Worm (Caenorhabditis elegans): ENCODE data around the gene dnj-10.
A peak's percentile ranks its signal among the peaks of the same experiment; 100 is the strongest.

dnj-10 gene

ce11 chrIII:8678371-8678770, 47.4 kb downstream of the dnj-10 start (continued):
- TF ChIP-seq zfp-3 (GFP tag; conservative IDR thresholded peaks at IDR 0.05) = peak; percentile 78; the same call in 1 of the 2 replicates
- no peak for TF ChIP-seq pqm-1 (tag; optimal IDR thresholded peaks at IDR 0.05)
- peak; percentile 93 for TF ChIP-seq pha-4 (GFP tag; IDR thresholded peaks at IDR 0.05)
- no peak for TF ChIP-seq pha-4 (tag; optimal IDR thresholded peaks at IDR 0.05)
- no peak for TF ChIP-seq unc-39 (tag; optimal IDR thresholded peaks at IDR 0.05)
- peak; percentile 85 for TF ChIP-seq ceh-20 (GFP tag; IDR thresholded peaks at IDR 0.05)
- TF ChIP-seq nhr-42 (GFP tag; IDR thresholded peaks at IDR 0.05) = peak; percentile 87
- TF ChIP-seq mxl-3 (GFP tag; optimal IDR thresholded peaks at IDR 0.05) = peak; percentile 62
- TF ChIP-seq saeg-2 (GFP tag; IDR thresholded peaks at IDR 0.05) = 0 out of 2 replicates have a peak, but pooled peaks have one; percentile 7
- TF ChIP-seq lsy-2 (tag; optimal IDR thresholded peaks at IDR 0.05) = peak; percentile 36 to 68
- peak; percentile 51 to 90 for TF ChIP-seq daf-16 (GFP tag; optimal IDR thresholded peaks at IDR 0.05)
- peak; percentile 53 for TF ChIP-seq daf-16 (tag; optimal IDR thresholded peaks at IDR 0.05)
- TF ChIP-seq daf-19 (GFP tag; conservative IDR thresholded peaks at IDR 0.05) = peak; percentile 72
- TF ChIP-seq jun-1 (tag; optimal IDR thresholded peaks at IDR 0.05) = no peak
- TF ChIP-seq nhr-237 (tag; optimal IDR thresholded peaks at IDR 0.05) = no peak
- peak in 1 of 2 experiments; percentile 93 for TF ChIP-seq unc-62 (GFP tag; optimal IDR thresholded peaks at IDR 0.05 in 1 of 2)
- no peak for TF ChIP-seq unc-62 (tag; optimal IDR thresholded peaks at IDR 0.05)
- peak; percentile 54 for TF ChIP-seq spr-3 (GFP tag; optimal IDR thresholded peaks at IDR 0.05)
- peak; percentile 72 for TF ChIP-seq rbr-2 (tag; optimal IDR thresholded peaks at IDR 0.05)
- no peak for TF ChIP-seq mdl-1 (tag; optimal IDR thresholded peaks at IDR 0.05)
- peak; percentile 57; the same call in 1 of the 2 replicates for TF ChIP-seq mdt-29 (GFP tag; IDR thresholded peaks at IDR 0.05)
- peak; percentile 71; the same call in 1 of the 2 replicates for TF ChIP-seq dmd-9 (GFP tag; IDR thresholded peaks at IDR 0.05)
- TF ChIP-seq nhr-11 (tag; optimal IDR thresholded peaks at IDR 0.05) = peak; percentile 39
- no peak for TF ChIP-seq nhr-77 (tag; optimal IDR thresholded peaks at IDR 0.05)
- peak; percentile 90 for TF ChIP-seq vab-7 (GFP tag; IDR thresholded peaks at IDR 0.05)
- peak; percentile 82 for TF ChIP-seq mes-2 (tag; optimal IDR thresholded peaks at IDR 0.05; ENCODE audit: poor library complexity, severe bottlenecking)
- TF ChIP-seq lim-7 (GFP tag; IDR thresholded peaks at IDR 0.05) = peak; percentile 97
- TF ChIP-seq lin-38 (GFP tag; IDR thresholded peaks at IDR 0.05) = peak; percentile 84
- no peak for TF ChIP-seq ZK546.5 (tag; optimal IDR thresholded peaks at IDR 0.05)
- peak; percentile 76 for TF ChIP-seq mep-1 (tag; optimal IDR thresholded peaks at IDR 0.05)
- peak; percentile 81 for TF ChIP-seq Y48G9A.11 (GFP tag; IDR thresholded peaks at IDR 0.05)
- peak; percentile 93 for TF ChIP-seq Y105C5A.15 (GFP tag; IDR thresholded peaks at IDR 0.05)
- peak; percentile 29; the same call in 1 of the 2 replicates for TF ChIP-seq set-16 (GFP tag; IDR thresholded peaks at IDR 0.05)
- peak; percentile 73 for TF ChIP-seq T20F7.1 (GFP tag; optimal IDR thresholded peaks at IDR 0.05)
- TF ChIP-seq hlh-11 (tag; optimal IDR thresholded peaks at IDR 0.05) = peak; percentile 46
- TF ChIP-seq lir-3 (tag; optimal IDR thresholded peaks at IDR 0.05) = peak; percentile 75
- no peak for TF ChIP-seq lin-15B (tag; optimal IDR thresholded peaks at IDR 0.05)
- peak; percentile 63 for TF ChIP-seq nhr-28 (tag; optimal IDR thresholded peaks at IDR 0.05)
- TF ChIP-seq ceh-28 (tag; optimal IDR thresholded peaks at IDR 0.05) = no peak
- TF ChIP-seq ceh-44 (GFP tag; IDR thresholded peaks at IDR 0.05) = peak; percentile 74; the same call in 1 of the 2 replicates
- no peak for TF ChIP-seq nhr-76 (tag; optimal IDR thresholded peaks at IDR 0.05)
- peak; percentile 92 for TF ChIP-seq lin-1 (GFP tag; IDR thresholded peaks at IDR 0.05)
- TF ChIP-seq php-3 (GFP tag; IDR thresholded peaks at IDR 0.05) = peak; percentile 72
- TF ChIP-seq nhr-25 (tag; optimal IDR thresholded peaks at IDR 0.05; ENCODE audit: borderline replicate concordance, insufficient read depth) = no peak
- peak; percentile 96 for TF ChIP-seq hmg-1.1 (GFP tag; IDR thresholded peaks at IDR 0.05)
- peak; percentile 60 for TF ChIP-seq unc-130 (GFP tag; optimal IDR thresholded peaks at IDR 0.05)
- TF ChIP-seq mxl-2 (GFP tag; conservative IDR thresholded peaks at IDR 0.05) = peak; percentile 79
- peak; percentile 85 for TF ChIP-seq T26A8.4 (GFP tag; IDR thresholded peaks at IDR 0.05)
- TF ChIP-seq aly-2 (tag; optimal IDR thresholded peaks at IDR 0.05) = peak; percentile 61
- TF ChIP-seq ces-1 (GFP tag; optimal IDR thresholded peaks at IDR 0.05) = no peak
- peak; percentile 50 for TF ChIP-seq F37D6.2 (tag; optimal IDR thresholded peaks at IDR 0.05)
- TF ChIP-seq egl-27 (tag; optimal IDR thresholded peaks at IDR 0.05) = no peak

Data from whole organism, L4 larva.